Worm (Caenorhabditis elegans): ENCODE measurements around the gene srh-159.

DNA sequence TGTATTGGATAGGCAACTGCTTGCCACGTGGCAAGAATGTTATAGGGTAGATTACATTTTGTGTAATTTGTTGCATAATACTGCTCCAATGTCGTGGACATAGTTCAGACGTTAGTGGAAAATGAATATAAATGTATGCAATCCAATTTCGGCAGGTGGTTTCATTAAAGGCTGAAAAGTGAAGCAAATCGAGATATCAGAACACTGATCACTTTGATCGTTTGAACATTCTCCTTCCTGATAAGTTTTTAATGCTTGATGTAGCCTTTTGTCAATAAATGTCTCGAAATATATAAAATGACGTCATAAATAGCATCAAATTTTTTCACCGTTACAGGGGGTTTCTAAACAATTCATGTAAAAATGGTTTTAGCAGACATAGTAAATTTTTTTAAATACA, 38.2 kb downstream of the srh-159 start, which contains the start of gene srh-109:
- TF ChIP-seq ref-1 (GFP tag; conservative IDR thresholded peaks at IDR 0.05) (no peak), ztf-29 (GFP tag; IDR thresholded peaks at IDR 0.05) (no peak), ztf-23 (GFP tag; IDR thresholded peaks at IDR 0.05) (no peak), flt-1 (GFP tag; IDR thresholded peaks at IDR 0.05) (no peak), tab-1 (GFP tag; IDR thresholded peaks at IDR 0.05) (no peak), med-1 (GFP tag; optimal IDR thresholded peaks at IDR 0.05; ENCODE audit: insufficient read depth) (no peak), cog-1 (tag; optimal IDR thresholded peaks at IDR 0.05) (no peak), klf-2 (GFP tag; conservative IDR thresholded peaks at IDR 0.05) (no peak)

Measured in whole organism, midembryonic.